Fruit fly (Drosophila melanogaster): ENCODE measurements around the gene APC4.

dm6 chrX:9133577-9134240 is 51.0 kb downstream of the APC4 start:
- TF ChIP-seq CG4496 (GFP tag; IDR thresholded peaks at IDR 0.05) (no peak), CG8159 (tag; optimal IDR thresholded peaks at IDR 0.05) (no peak), Ets98B (GFP tag; IDR thresholded peaks at IDR 0.05) (no peak), CG13204 (GFP tag; optimal IDR thresholded peaks at IDR 0.05) (no peak), rn (GFP tag; IDR thresholded peaks at IDR 0.05) (no peak)
